Worm (Caenorhabditis elegans) whole organism, L1 larva: ENCODE data around the gene Y43F8B.17.

Experiments used
- nhr-84 ChIP-seq: sonication (generic microtip); optimal IDR thresholded peaks from 2 replicates; lab custom pipeline; 2017; ENCODE audit warnings: missing biosample characterization, missing genetic modification characterization
- unc-62 ChIP-seq: fragments of 150-350 bp; optimal IDR thresholded peaks from 2 replicates; lab custom pipeline; 2014; ENCODE audit warnings: missing biosample characterization, missing genetic modification reagents, missing genetic modification characterization

DNA sequence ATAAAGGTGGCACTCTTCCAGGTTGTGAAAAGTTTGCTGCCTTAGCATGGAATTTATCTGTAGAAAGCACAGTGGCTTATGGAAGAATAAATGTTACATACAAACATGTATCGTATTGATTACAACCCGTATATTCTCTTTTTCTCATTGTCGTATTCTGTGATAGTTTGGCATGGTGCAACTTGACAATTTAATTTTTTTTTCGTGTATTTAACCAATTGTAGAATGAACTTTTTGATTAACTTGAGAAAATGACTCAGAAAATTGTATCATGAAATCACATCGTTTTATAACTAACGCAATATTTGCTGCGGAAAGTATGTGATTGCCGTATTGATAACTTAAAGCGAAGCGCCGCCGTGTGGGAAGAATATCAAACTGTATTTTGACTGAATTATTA, 27.4 kb upstream of the Y43F8B.17 start, which contains the start of gene Y43F8B.24:
- TF ChIP-seq unc-62 (GFP tag; lab: Kevin White, UChicago) (no peak), nhr-84 (tag; lab: Kevin White, UChicago) (no peak)
